Comparison of ENCODE assay signal across 1 fruit fly cellular context in the genomic region with DNA sequence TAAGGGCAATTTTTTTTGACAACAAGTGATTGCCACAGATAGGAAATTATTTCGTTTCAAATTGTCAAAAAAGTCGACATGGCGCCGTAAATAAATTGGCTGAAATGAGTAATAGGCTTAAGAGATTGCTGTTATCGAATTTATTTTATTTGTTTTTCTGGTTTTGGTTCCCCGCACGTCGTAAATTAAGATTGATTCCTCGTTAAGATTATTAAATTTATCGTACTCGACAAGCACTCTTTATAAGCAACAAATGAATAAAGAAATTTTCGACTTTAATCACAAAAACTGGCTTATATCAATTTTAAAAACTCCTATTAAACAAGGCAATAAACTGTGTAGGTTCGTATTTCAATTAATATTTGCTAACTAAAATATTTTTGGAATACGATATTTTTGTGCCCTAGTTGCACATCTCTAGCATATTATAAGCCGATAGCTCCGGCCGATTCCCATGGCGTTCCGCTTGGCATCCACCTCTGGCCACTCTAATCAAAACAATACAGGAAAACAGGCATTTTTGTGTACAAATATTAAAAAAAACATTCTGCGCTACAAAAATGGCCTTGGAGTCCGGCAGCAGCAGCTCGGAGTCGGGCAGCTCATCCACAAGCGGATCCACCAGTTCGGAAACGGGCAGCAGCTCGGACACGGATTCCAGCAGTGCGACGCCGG.
TF ChIP-seq lines count a peak whose summit lies in the region.

A gene (plus strand): TSS at position 471 of the 675 bp plus-strand sequence.

TF ChIP-seq in whole organism, embryonic, 481 proteins besides CTCF, POLR2A, EP300 and RAD21 (continued from another document and continues in another):
- TF ChIP-seq hbn (GFP tag; IDR thresholded peaks at IDR 0.05; lab: Robert Waterston, UW; ENCODE audit: partially characterized antibody): peak; percentile 89
- TF ChIP-seq Fer2 (tag; optimal IDR thresholded peaks at IDR 0.05; lab: Kevin White, UChicago): peak; percentile 9
- TF ChIP-seq lmd (GFP tag; IDR thresholded peaks at IDR 0.05; lab: Robert Waterston, UW): peak; percentile 32; the same call in 1 of the 2 replicates
- no peak for TF ChIP-seq eve (GFP tag; optimal IDR thresholded peaks at IDR 0.05; lab: Kevin White, UChicago)
- no peak for TF ChIP-seq Dfd (GFP tag; optimal IDR thresholded peaks at IDR 0.05; lab: Kevin White, UChicago)
- TF ChIP-seq CG16863 (GFP tag; optimal IDR thresholded peaks at IDR 0.05; lab: Kevin White, UChicago): no peak
- TF ChIP-seq CG14667 (GFP tag; IDR thresholded peaks at IDR 0.05; lab: Robert Waterston, UW): no peak; the same call in 1 of the 2 replicates
- peak; percentile 37 for TF ChIP-seq CG8290 (GFP tag; optimal IDR thresholded peaks at IDR 0.05; lab: Kevin White, UChicago)
- peak in 1 of 2 experiments; percentile 81 for TF ChIP-seq CG8290 (tag; optimal IDR thresholded peaks at IDR 0.05; lab: Kevin White, UChicago)
- TF ChIP-seq fd102C (GFP tag; optimal IDR thresholded peaks at IDR 0.05; lab: Kevin White, UChicago): no peak
- peak; percentile 39 for TF ChIP-seq CG12769 (tag; optimal IDR thresholded peaks at IDR 0.05; lab: Kevin White, UChicago)
- TF ChIP-seq CG12236 (GFP tag; optimal IDR thresholded peaks at IDR 0.05; lab: Kevin White, UChicago): no peak
- TF ChIP-seq ssp (GFP tag; IDR thresholded peaks at IDR 0.05; lab: Robert Waterston, UW): no peak
- no peak for TF ChIP-seq CG2875 (GFP tag; optimal IDR thresholded peaks at IDR 0.05; lab: Kevin White, UChicago)
- TF ChIP-seq CG11456 (GFP tag; IDR thresholded peaks at IDR 0.05; lab: Robert Waterston, UW): no peak; the same call in 2 of the 3 replicates
- peak; percentile 3 for TF ChIP-seq shn (GFP tag; optimal IDR thresholded peaks at IDR 0.05; lab: Kevin White, UChicago)
- TF ChIP-seq ara (GFP tag; IDR thresholded peaks at IDR 0.05; lab: Robert Waterston, UW): no peak
- TF ChIP-seq insv (GFP tag; optimal IDR thresholded peaks at IDR 0.05; lab: Kevin White, UChicago): peak in 1 of 2 experiments; percentile 6
- TF ChIP-seq CG4404 (GFP tag; IDR thresholded peaks at IDR 0.05; lab: Robert Waterston, UW): no peak
- no peak for TF ChIP-seq CG43689 (GFP tag; IDR thresholded peaks at IDR 0.05; lab: Robert Waterston, UW)
- no peak for TF ChIP-seq Hey (tag; optimal IDR thresholded peaks at IDR 0.05; lab: Kevin White, UChicago)
- TF ChIP-seq z (GFP tag; IDR thresholded peaks at IDR 0.05; lab: Robert Waterston, UW): no peak
- TF ChIP-seq CG31224 (GFP tag; IDR thresholded peaks at IDR 0.05; lab: Robert Waterston, UW): no peak
- TF ChIP-seq Elba2 (GFP tag; optimal IDR thresholded peaks at IDR 0.05; lab: Kevin White, UChicago): no peak
- no peak for TF ChIP-seq C15 (GFP tag; IDR thresholded peaks at IDR 0.05; lab: Robert Waterston, UW)
- TF ChIP-seq CG10543 (GFP tag; optimal IDR thresholded peaks at IDR 0.05; lab: Kevin White, UChicago): peak; percentile 0
- no peak for TF ChIP-seq CG10431 (GFP tag; optimal IDR thresholded peaks at IDR 0.05; lab: Kevin White, UChicago)
- TF ChIP-seq scrt (GFP tag; optimal IDR thresholded peaks at IDR 0.05; lab: Kevin White, UChicago): no peak
- TF ChIP-seq CG10959 (GFP tag; IDR thresholded peaks at IDR 0.05; lab: Robert Waterston, UW): no peak
- TF ChIP-seq Sin3A (optimal IDR thresholded peaks at IDR 0.05; lab: Kevin White, UChicago): peak; percentile 49
- no peak for TF ChIP-seq ems (GFP tag; optimal IDR thresholded peaks at IDR 0.05; lab: Kevin White, UChicago)
- TF ChIP-seq CG15696 (tag; optimal IDR thresholded peaks at IDR 0.05; lab: Kevin White, UChicago): peak; percentile 17
- TF ChIP-seq CG14050 (GFP tag; IDR thresholded peaks at IDR 0.05; lab: Robert Waterston, UW): no peak
- TF ChIP-seq CG14860 (GFP tag; IDR thresholded peaks at IDR 0.05; lab: Robert Waterston, UW; ENCODE audit: partially characterized antibody): peak; percentile 84
- 0 out of 3 replicates have a peak, but pooled peaks have one; percentile 11 for TF ChIP-seq CG2889 (GFP tag; IDR thresholded peaks at IDR 0.05; lab: Robert Waterston, UW)
- peak; percentile 40 for TF ChIP-seq CG33213 (GFP tag; optimal IDR thresholded peaks at IDR 0.05; lab: Kevin White, UChicago)
- TF ChIP-seq btn (GFP tag; optimal IDR thresholded peaks at IDR 0.05; lab: Kevin White, UChicago): no peak
- TF ChIP-seq HmgD (GFP tag; optimal IDR thresholded peaks at IDR 0.05; lab: Kevin White, UChicago): peak; percentile 47
- no peak for TF ChIP-seq CG32772 (GFP tag; IDR thresholded peaks at IDR 0.05; lab: Robert Waterston, UW)
- peak; percentile 88 for TF ChIP-seq stwl (tag; optimal IDR thresholded peaks at IDR 0.05; lab: Kevin White, UChicago)
- no peak for TF ChIP-seq CG11398 (GFP tag; optimal IDR thresholded peaks at IDR 0.05; lab: Kevin White, UChicago)
- peak; percentile 28 for TF ChIP-seq Hsf (GFP tag; optimal IDR thresholded peaks at IDR 0.05; lab: Kevin White, UChicago)
- no peak for TF ChIP-seq Sox102F (GFP tag; optimal IDR thresholded peaks at IDR 0.05; lab: Kevin White, UChicago)
- no peak for TF ChIP-seq Bdp1 (GFP tag; optimal IDR thresholded peaks at IDR 0.05; lab: Kevin White, UChicago)
- TF ChIP-seq CG13894 (tag; optimal IDR thresholded peaks at IDR 0.05; lab: Kevin White, UChicago): no peak
- TF ChIP-seq CG17829 (tag; optimal IDR thresholded peaks at IDR 0.05; lab: Kevin White, UChicago): peak; percentile 47
- no peak for TF ChIP-seq Poxn (GFP tag; IDR thresholded peaks at IDR 0.05; lab: Robert Waterston, UW)
- TF ChIP-seq CG11093 (GFP tag; IDR thresholded peaks at IDR 0.05; lab: Robert Waterston, UW): no peak
- TF ChIP-seq crol (GFP tag; IDR thresholded peaks at IDR 0.05; lab: Robert Waterston, UW): no peak
- no peak for TF ChIP-seq Abd-B (GFP tag; optimal IDR thresholded peaks at IDR 0.05; lab: Kevin White, UChicago)
- TF ChIP-seq az2 (GFP tag; optimal IDR thresholded peaks at IDR 0.05; lab: Kevin White, UChicago): no peak
- no peak for TF ChIP-seq wek (GFP tag; optimal IDR thresholded peaks at IDR 0.05; lab: Kevin White, UChicago)
- no peak for TF ChIP-seq CG1529 (GFP tag; optimal IDR thresholded peaks at IDR 0.05; lab: Kevin White, UChicago)
- TF ChIP-seq crp (GFP tag; optimal IDR thresholded peaks at IDR 0.05; lab: Kevin White, UChicago): no peak
- TF ChIP-seq zf30C (GFP tag; optimal IDR thresholded peaks at IDR 0.05; lab: Kevin White, UChicago): no peak
- TF ChIP-seq CG2678 (tag; optimal IDR thresholded peaks at IDR 0.05; lab: Kevin White, UChicago): no peak
- no peak for TF ChIP-seq Dip2 (GFP tag; IDR thresholded peaks at IDR 0.05; lab: Robert Waterston, UW)
- no peak for TF ChIP-seq D19B (GFP tag; optimal IDR thresholded peaks at IDR 0.05; lab: Kevin White, UChicago)
- TF ChIP-seq Rx (GFP tag; IDR thresholded peaks at IDR 0.05; lab: Robert Waterston, UW): no peak
- TF ChIP-seq CG9727 (GFP tag; optimal IDR thresholded peaks at IDR 0.05; lab: Kevin White, UChicago): no peak
- TF ChIP-seq Sox100B (GFP tag; optimal IDR thresholded peaks at IDR 0.05; lab: Kevin White, UChicago): no peak
- TF ChIP-seq CG13775 (GFP tag; optimal IDR thresholded peaks at IDR 0.05; lab: Kevin White, UChicago): no peak
- TF ChIP-seq CG15601 (tag; optimal IDR thresholded peaks at IDR 0.05; lab: Kevin White, UChicago): peak; percentile 28
- no peak for TF ChIP-seq Hand (GFP tag; optimal IDR thresholded peaks at IDR 0.05; lab: Kevin White, UChicago)
- no peak for TF ChIP-seq CG9437 (GFP tag; optimal IDR thresholded peaks at IDR 0.05; lab: Kevin White, UChicago)
- no peak for TF ChIP-seq CG7928 (GFP tag; optimal IDR thresholded peaks at IDR 0.05; lab: Kevin White, UChicago)
- peak; percentile 79 for TF ChIP-seq CG2129 (GFP tag; IDR thresholded peaks at IDR 0.05; lab: Robert Waterston, UW; ENCODE audit: partially characterized antibody)
- peak; percentile 81 for TF ChIP-seq vnd (GFP tag; IDR thresholded peaks at IDR 0.05; lab: Robert Waterston, UW; ENCODE audit: partially characterized antibody)
- TF ChIP-seq onecut (GFP tag; IDR thresholded peaks at IDR 0.05; lab: Robert Waterston, UW): no peak
- peak; percentile 47 for TF ChIP-seq pnt (GFP tag; optimal IDR thresholded peaks at IDR 0.05; lab: Kevin White, UChicago)
- TF ChIP-seq gsb (GFP tag; IDR thresholded peaks at IDR 0.05; lab: Robert Waterston, UW): no peak
- peak; percentile 76; the same call in 1 of the 2 replicates for TF ChIP-seq chm (GFP tag; IDR thresholded peaks at IDR 0.05; lab: Robert Waterston, UW)
- peak; percentile 43 for TF ChIP-seq jumu (GFP tag; optimal IDR thresholded peaks at IDR 0.05; lab: Kevin White, UChicago)
- TF ChIP-seq CG7271 (tag; optimal IDR thresholded peaks at IDR 0.05; lab: Kevin White, UChicago): no peak
- TF ChIP-seq CoRest (tag; optimal IDR thresholded peaks at IDR 0.05; lab: Kevin White, UChicago): peak; percentile 22
- peak; percentile 70 for TF ChIP-seq Rfx (GFP tag; IDR thresholded peaks at IDR 0.05; lab: Robert Waterston, UW)
- TF ChIP-seq ken (GFP tag; IDR thresholded peaks at IDR 0.05; lab: Robert Waterston, UW): no peak
- peak; percentile 92 for TF ChIP-seq Opbp (GFP tag; IDR thresholded peaks at IDR 0.05; lab: Robert Waterston, UW; ENCODE audit: partially characterized antibody)
- TF ChIP-seq Nf-YC (tag; optimal IDR thresholded peaks at IDR 0.05; lab: Kevin White, UChicago): peak; percentile 26
- TF ChIP-seq fd3F (GFP tag; optimal IDR thresholded peaks at IDR 0.05; lab: Kevin White, UChicago): no peak
- TF ChIP-seq ci (GFP tag; IDR thresholded peaks at IDR 0.05; lab: Robert Waterston, UW): no peak
- TF ChIP-seq CG10462 (GFP tag; optimal IDR thresholded peaks at IDR 0.05; lab: Kevin White, UChicago): no peak
- TF ChIP-seq Trl (optimal IDR thresholded peaks at IDR 0.05; lab: Kevin White, UChicago): no peak
- peak; percentile 26 for TF ChIP-seq Trl (GFP tag; optimal IDR thresholded peaks at IDR 0.05; lab: Kevin White, UChicago)
- no peak for TF ChIP-seq twi (tag; optimal IDR thresholded peaks at IDR 0.05; lab: Kevin White, UChicago)
- TF ChIP-seq hkb (optimal IDR thresholded peaks at IDR 0.05; lab: Kevin White, UChicago): no peak
- TF ChIP-seq hkb (GFP tag; IDR thresholded peaks at IDR 0.05; lab: Robert Waterston, UW): no peak
- no peak for TF ChIP-seq CG5953 (GFP tag; IDR thresholded peaks at IDR 0.05; lab: Robert Waterston, UW)
- TF ChIP-seq CG12299 (tag; optimal IDR thresholded peaks at IDR 0.05; lab: Kevin White, UChicago): no peak
- TF ChIP-seq NFAT (GFP tag; IDR thresholded peaks at IDR 0.05; lab: Robert Waterston, UW): peak; percentile 67; the same call in 1 of the 2 replicates
- TF ChIP-seq CG1603 (tag; optimal IDR thresholded peaks at IDR 0.05; lab: Kevin White, UChicago): peak; percentile 67
- peak; percentile 32; the same call in 1 of the 2 replicates for TF ChIP-seq CG11085 (GFP tag; IDR thresholded peaks at IDR 0.05; lab: Robert Waterston, UW)
- no peak for TF ChIP-seq CG8924 (tag; optimal IDR thresholded peaks at IDR 0.05; lab: Kevin White, UChicago)
- no peak for TF ChIP-seq CG8478 (optimal IDR thresholded peaks at IDR 0.05; lab: Kevin White, UChicago)
- no peak for TF ChIP-seq Gsc (GFP tag; IDR thresholded peaks at IDR 0.05; lab: Robert Waterston, UW)
- no peak for TF ChIP-seq CG15479 (GFP tag; optimal IDR thresholded peaks at IDR 0.05; lab: Kevin White, UChicago)
- no peak for TF ChIP-seq CG16815 (GFP tag; optimal IDR thresholded peaks at IDR 0.05; lab: Kevin White, UChicago)
- TF ChIP-seq peb (GFP tag; IDR thresholded peaks at IDR 0.05; lab: Robert Waterston, UW): no peak
- TF ChIP-seq CG17361 (GFP tag; IDR thresholded peaks at IDR 0.05; lab: Robert Waterston, UW): 0 out of 3 replicates have a peak, but pooled peaks have one; percentile 34
- TF ChIP-seq CkIIα-i1 (GFP tag; IDR thresholded peaks at IDR 0.05; lab: Robert Waterston, UW): no peak
- TF ChIP-seq CG7963 (GFP tag; IDR thresholded peaks at IDR 0.05; lab: Robert Waterston, UW; ENCODE audit: partially characterized antibody): peak; percentile 83
- TF ChIP-seq CG2712 (tag; optimal IDR thresholded peaks at IDR 0.05; lab: Kevin White, UChicago): peak; percentile 51
- peak; percentile 92 for TF ChIP-seq amos (GFP tag; IDR thresholded peaks at IDR 0.05; lab: Robert Waterston, UW; ENCODE audit: partially characterized antibody)
- 0 out of 2 replicates have a peak, but pooled peaks have one; percentile 24 for TF ChIP-seq CG14014 (GFP tag; IDR thresholded peaks at IDR 0.05; lab: Robert Waterston, UW)
- TF ChIP-seq H2.0 (GFP tag; IDR thresholded peaks at IDR 0.05; lab: Robert Waterston, UW): no peak
- TF ChIP-seq E2f2 (GFP tag; IDR thresholded peaks at IDR 0.05; lab: Robert Waterston, UW): peak; percentile 54
- TF ChIP-seq p53 (GFP tag; optimal IDR thresholded peaks at IDR 0.05; lab: Kevin White, UChicago): no peak
- TF ChIP-seq CG9797 (GFP tag; optimal IDR thresholded peaks at IDR 0.05; lab: Kevin White, UChicago): peak; percentile 77
- no peak for TF ChIP-seq CG8765 (GFP tag; IDR thresholded peaks at IDR 0.05; lab: Robert Waterston, UW)
- no peak for TF ChIP-seq HLHmδ (GFP tag; optimal IDR thresholded peaks at IDR 0.05; lab: Kevin White, UChicago)
- TF ChIP-seq CG6791 (GFP tag; IDR thresholded peaks at IDR 0.05; lab: Robert Waterston, UW; ENCODE audit: partially characterized antibody): peak; percentile 92
- TF ChIP-seq pan (optimal IDR thresholded peaks at IDR 0.05; lab: Kevin White, UChicago): no peak
- peak in 1 of 2 experiments; percentile 40 for TF ChIP-seq pan (GFP tag; optimal IDR thresholded peaks at IDR 0.05 in 1 of 2, IDR thresholded peaks at IDR 0.05 in 1 of 2)
- no peak for TF ChIP-seq Lpt (GFP tag; optimal IDR thresholded peaks at IDR 0.05; lab: Kevin White, UChicago)
- TF ChIP-seq CG17359 (tag; optimal IDR thresholded peaks at IDR 0.05; lab: Kevin White, UChicago): no peak
- no peak for TF ChIP-seq CG31388 (GFP tag; optimal IDR thresholded peaks at IDR 0.05; lab: Kevin White, UChicago)
- TF ChIP-seq Deaf1 (tag; optimal IDR thresholded peaks at IDR 0.05; lab: Kevin White, UChicago): no peak
- TF ChIP-seq MTF-1 (GFP tag; optimal IDR thresholded peaks at IDR 0.05; lab: Kevin White, UChicago; ENCODE audit: borderline replicate concordance): no peak
- 0 out of 2 replicates have a peak, but pooled peaks have one; percentile 4 for TF ChIP-seq HLH3B (GFP tag; IDR thresholded peaks at IDR 0.05; lab: Robert Waterston, UW)
- no peak for TF ChIP-seq dan (GFP tag; IDR thresholded peaks at IDR 0.05; lab: Robert Waterston, UW)
- peak; percentile 48 for TF ChIP-seq lilli (GFP tag; optimal IDR thresholded peaks at IDR 0.05; lab: Kevin White, UChicago)
- no peak for TF ChIP-seq gcm2 (GFP tag; optimal IDR thresholded peaks at IDR 0.05; lab: Kevin White, UChicago)
- no peak for TF ChIP-seq ro (GFP tag; IDR thresholded peaks at IDR 0.05; lab: Robert Waterston, UW)
- no peak for TF ChIP-seq CG12219 (GFP tag; optimal IDR thresholded peaks at IDR 0.05; lab: Kevin White, UChicago)
- TF ChIP-seq Doc3 (GFP tag; IDR thresholded peaks at IDR 0.05; lab: Robert Waterston, UW; ENCODE audit: partially characterized antibody): peak; percentile 91
